Worm (Caenorhabditis elegans): ENCODE results near the gene nlp-2.

Gene nlp-2

ce11 chrX:2294198-2294800, 50.3 kb downstream of the nlp-2 start, which contains the start of gene T10H10.2:
T10H10.2 (plus strand) TSS chrX:2294750.
- TF ChIP-seq aly-2 (tag; optimal IDR thresholded peaks at IDR 0.05) = no peak
- no peak for TF ChIP-seq nhr-6 (tag; optimal IDR thresholded peaks at IDR 0.05)
- no peak for TF ChIP-seq nhr-25 (tag; optimal IDR thresholded peaks at IDR 0.05)
- no peak for TF ChIP-seq nhr-77 (tag; optimal IDR thresholded peaks at IDR 0.05)
- no peak for TF ChIP-seq dmd-4 (tag; optimal IDR thresholded peaks at IDR 0.05)
- no peak for TF ChIP-seq alr-1 (tag; optimal IDR thresholded peaks at IDR 0.05)
- TF ChIP-seq mbf-1 (tag; optimal IDR thresholded peaks at IDR 0.05) = no peak
- no peak for TF ChIP-seq nhr-23 (tag; optimal IDR thresholded peaks at IDR 0.05)
- TF ChIP-seq sma-3 (GFP tag; optimal IDR thresholded peaks at IDR 0.05) = no peak

All from whole organism, L2 larva.